Worm (Caenorhabditis elegans): ENCODE data around the gene Y57G11C.499.

DNA sequence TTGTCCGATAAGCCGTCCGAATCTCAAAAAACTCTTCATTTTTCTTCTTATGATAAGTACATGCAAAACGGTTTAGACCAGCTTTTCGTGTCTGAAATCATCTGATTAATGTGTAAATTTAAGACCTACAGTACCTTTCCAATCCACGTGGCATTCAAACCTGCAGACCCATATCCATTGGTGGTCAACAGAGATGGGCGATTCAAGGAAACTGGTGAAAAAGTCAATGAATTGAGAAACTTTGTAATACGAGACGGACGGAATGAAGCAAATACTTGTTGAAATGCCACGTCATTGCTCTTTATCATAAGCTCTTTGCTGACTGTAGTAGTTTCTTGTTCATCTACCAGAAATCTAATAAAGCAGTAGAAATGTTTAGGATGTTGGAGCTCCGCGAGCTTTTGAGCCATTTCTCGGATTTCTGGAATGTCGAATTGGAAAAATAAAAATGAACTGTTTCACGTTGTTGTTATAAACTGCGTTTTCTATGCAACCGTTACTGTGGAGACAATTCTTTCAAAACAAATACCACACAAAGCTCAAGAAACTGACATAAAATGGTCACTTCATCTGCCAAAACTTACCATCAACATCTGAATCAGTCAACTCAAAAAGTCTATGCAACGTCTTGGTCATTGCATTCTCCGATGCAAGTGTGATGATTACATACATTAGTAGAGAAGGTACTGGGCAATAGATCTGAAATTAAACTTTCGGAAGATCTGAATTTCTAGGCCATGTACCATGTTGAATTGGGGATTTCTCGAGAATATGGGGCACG, 9.4 kb upstream of the Y57G11C.499 start:
- no peak for TF ChIP-seq nhr-237 (tag; optimal IDR thresholded peaks at IDR 0.05)
- TF ChIP-seq tbx-2 (tag; optimal IDR thresholded peaks at IDR 0.05): no peak
- TF ChIP-seq nhr-23 (tag; optimal IDR thresholded peaks at IDR 0.05): no peak
- TF ChIP-seq ceh-9 (tag; optimal IDR thresholded peaks at IDR 0.05): no peak
- TF ChIP-seq lin-39 (tag; optimal IDR thresholded peaks at IDR 0.05): no peak
- no peak for TF ChIP-seq snpc-4 (tag; optimal IDR thresholded peaks at IDR 0.05)
